Fruit fly (Drosophila melanogaster) S2 (cell line): ENCODE measurements around the gene Tbca.

ENCODE experiments used
- CG8478 ChIP-seq: fragments of >200 bp; optimal IDR thresholded peaks from 2 replicates; lab custom pipeline; 2018
- CTCF ChIP-seq, 2 experiments: fragments of >200 bp; optimal IDR thresholded peaks; 2 replicates each; lab custom pipeline; 2018

- TF ChIP-seq CG8478 (lab: Kevin White, UChicago) (no peak), CTCF (optimal IDR thresholded peaks at IDR 0.05; lab: Kevin White, UChicago) (no peak)
Observed at dm6 chr3R:31777482-31778165, 34.3 kb downstream of the Tbca start.
